Fruit fly (Drosophila melanogaster): ENCODE measurements around the gene CG10565.

DNA sequence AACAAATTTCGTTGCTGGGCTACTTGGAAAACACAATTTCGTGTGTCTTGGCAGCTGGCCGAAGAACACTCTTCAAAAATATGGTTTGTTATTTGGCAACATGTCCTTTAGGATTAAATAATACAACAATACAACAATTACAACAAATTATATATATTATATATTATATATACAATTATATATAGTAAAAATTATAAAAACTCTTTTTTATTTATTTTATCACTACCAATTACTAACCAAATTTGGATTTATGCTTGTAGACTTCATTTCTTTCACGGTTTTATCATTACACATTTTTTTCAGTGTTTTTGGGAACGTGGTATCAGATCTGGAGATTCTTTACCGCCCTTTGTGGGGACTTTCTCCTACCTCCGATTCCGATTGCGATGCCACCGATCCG, 27.7 kb downstream of the CG10565 start:
- TF ChIP-seq usp (GFP tag; optimal IDR thresholded peaks at IDR 0.05) (no peak), h (GFP tag; optimal IDR thresholded peaks at IDR 0.05) (peak; percentile 42), ey (GFP tag; optimal IDR thresholded peaks at IDR 0.05) (no peak), dl (GFP tag; optimal IDR thresholded peaks at IDR 0.05; ENCODE audit: insufficient read depth in 1 of 2, partially characterized antibody in 2 of 2) (no peak), lola (GFP tag; optimal IDR thresholded peaks at IDR 0.05) (no peak), N (GFP tag; optimal IDR thresholded peaks at IDR 0.05) (no peak), Myc (optimal IDR thresholded peaks at IDR 0.05) (no peak), brk (GFP tag; optimal IDR thresholded peaks at IDR 0.05) (no peak)
